Worm (Caenorhabditis elegans) whole organism, late embryonic: ENCODE measurements around the gene pgap-1.

Experiments
- fax-1 ChIP-seq: sonication (generic microtip); optimal IDR thresholded peaks from 2 replicates; lab custom pipeline; 2016; ENCODE audit warnings: missing genotype, missing genetic modification characterization, missing compliant biosample characterization
- lin-11 ChIP-seq: fragments of 200-800 bp; sonication (Bioruptor generic); optimal IDR thresholded peaks from 2 replicates; lab custom pipeline; 2018; ENCODE audit warnings: mild to moderate bottlenecking, missing genetic modification characterization, missing compliant biosample characterization

DNA sequence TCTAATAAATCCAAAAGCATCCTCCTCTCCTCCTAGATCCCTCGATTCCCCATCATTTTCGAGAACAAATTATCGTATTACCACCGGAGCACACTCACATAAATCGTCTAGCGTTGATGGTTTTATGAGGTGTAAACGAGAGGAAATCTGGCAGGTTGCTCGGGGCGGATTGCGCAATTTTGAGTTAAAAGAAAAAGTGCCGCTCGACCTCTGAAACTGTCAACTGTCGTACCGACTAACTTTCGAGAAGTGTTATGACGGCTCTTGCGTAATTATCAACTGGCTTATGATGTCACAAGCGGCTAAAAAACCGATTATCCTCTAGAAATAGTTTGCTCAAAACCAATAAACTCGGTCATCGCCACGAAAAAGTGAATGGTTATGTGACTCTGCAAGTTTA lies 35.2 kb upstream of the pgap-1 start:
- TF ChIP-seq fax-1 (tag; lab: Kevin White, UChicago), result no peak
- TF ChIP-seq lin-11, result no peak
